Fruit fly (Drosophila melanogaster): ENCODE data around the gene alphaSnap.

DNA sequence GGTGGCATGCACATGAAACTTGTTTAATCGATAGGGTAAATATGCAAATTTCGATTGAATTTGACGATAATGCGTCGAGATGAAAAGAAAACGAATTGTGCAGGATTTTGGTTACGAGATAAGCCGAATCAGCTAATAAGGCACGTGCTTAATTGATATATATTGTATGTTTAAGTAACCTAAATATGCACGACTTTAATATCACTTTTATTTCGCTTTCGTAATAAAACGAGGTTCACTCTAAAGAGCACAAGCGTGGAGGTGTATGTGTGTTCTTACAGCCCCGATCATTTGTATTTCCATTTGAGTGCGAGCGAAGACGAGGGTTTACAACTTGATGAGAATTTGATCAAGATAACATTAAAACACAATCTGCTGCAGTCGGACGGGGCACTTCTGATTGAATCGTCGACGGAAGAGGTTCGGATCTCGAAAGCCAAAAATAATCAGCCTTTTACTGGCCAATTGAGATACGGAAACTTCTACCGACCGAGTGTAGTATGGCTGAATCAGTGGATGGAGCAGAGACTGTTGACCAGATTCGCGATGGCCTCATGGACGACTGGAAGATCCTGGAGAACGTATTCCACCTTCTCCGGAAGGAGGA is 40.4 kb downstream of the alphaSnap start:
- TF ChIP-seq Hr39 (GFP tag; optimal IDR thresholded peaks at IDR 0.05) (no peak), CG1621 (tag; optimal IDR thresholded peaks at IDR 0.05) (no peak), Hr38 (GFP tag; optimal IDR thresholded peaks at IDR 0.05) (no peak), eg (GFP tag; IDR thresholded peaks at IDR 0.05) (no peak), CG6854 (GFP tag; optimal IDR thresholded peaks at IDR 0.05) (no peak), CG3919 (GFP tag; optimal IDR thresholded peaks at IDR 0.05) (no peak), Sox14 (GFP tag; optimal IDR thresholded peaks at IDR 0.05) (no peak), CG11294 (GFP tag; IDR thresholded peaks at IDR 0.05) (no peak), CG16779 (tag; optimal IDR thresholded peaks at IDR 0.05) (no peak), Eip78C (GFP tag) (no peak), svp (GFP tag) (peak; percentile 85)

All from whole organism, prepupa.